Worm (Caenorhabditis elegans) whole organism, mixed stage, embryonic: ENCODE data around the gene swd-2.1.

Experiments used
- M03D4.4 ChIP-seq: sonication (generic microtip); optimal IDR thresholded peaks from 2 replicates; lab custom pipeline; 2017; ENCODE audit warnings: mild to moderate bottlenecking, missing genetic modification characterization, missing compliant biosample characterization
- bed-3 ChIP-seq: fragments of 200-800 bp; sonication (Bioruptor generic); optimal IDR thresholded peaks from 3 replicates; lab custom pipeline; 2018; ENCODE audit warnings: mild to moderate bottlenecking, missing genetic modification characterization, moderate library complexity, missing compliant biosample characterization
- blmp-1 ChIP-seq: fragments of 150-350 bp; optimal IDR thresholded peaks from 2 replicates; lab custom pipeline; 2014; ENCODE audit warnings: missing biosample characterization, missing genetic modification characterization
- ceh-39 ChIP-seq: fragments of 150-350 bp; optimal IDR thresholded peaks from 2 replicates; lab custom pipeline; 2014; ENCODE audit warnings: missing biosample characterization, missing genetic modification characterization
- ceh-43 ChIP-seq: fragments of 200-800 bp; sonication (Bioruptor generic); optimal IDR thresholded peaks from 2 replicates; lab custom pipeline; 2018; ENCODE audit warnings: mild to moderate bottlenecking, missing genetic modification characterization, moderate library complexity, missing compliant biosample characterization
- ceh-83 ChIP-seq: fragments of 200-800 bp; sonication (Bioruptor generic); optimal IDR thresholded peaks from 2 replicates; lab custom pipeline; 2018; ENCODE audit warnings: mild to moderate bottlenecking, missing genetic modification characterization, missing compliant biosample characterization
- ces-1 ChIP-seq: fragments of 150-350 bp; optimal IDR thresholded peaks from 2 replicates; lab custom pipeline; 2014; ENCODE audit warnings: missing biosample characterization, missing genetic modification reagents, missing genetic modification characterization
- cnd-1 ChIP-seq: fragments of 200-800 bp; sonication (Bioruptor generic); optimal IDR thresholded peaks from 2 replicates; lab custom pipeline; 2018; ENCODE audit warnings: mild to moderate bottlenecking, missing genetic modification characterization, missing compliant biosample characterization
- drap-1 ChIP-seq: fragments of 200-800 bp; sonication (Bioruptor generic); optimal IDR thresholded peaks from 3 replicates; lab custom pipeline; 2018; ENCODE audit warnings: mild to moderate bottlenecking, missing genetic modification characterization, missing compliant biosample characterization
- elt-3 ChIP-seq: fragments of 150-350 bp; optimal IDR thresholded peaks from 2 replicates; lab custom pipeline; 2014; ENCODE audit warnings: missing biosample characterization, missing genetic modification characterization
- flh-1 ChIP-seq: fragments of 200-800 bp; sonication (Bioruptor generic); optimal IDR thresholded peaks from 2 replicates; lab custom pipeline; 2018; ENCODE audit warnings: mild to moderate bottlenecking, missing genetic modification characterization, moderate library complexity, missing compliant biosample characterization
- hlh-1 ChIP-seq: fragments of 150-350 bp; optimal IDR thresholded peaks from 2 replicates; lab custom pipeline; 2014; ENCODE audit warnings: missing biosample characterization, missing genetic modification reagents, missing genetic modification characterization
- lin-13 ChIP-seq: fragments of 150-350 bp; optimal IDR thresholded peaks from 2 replicates; lab custom pipeline; 2014; ENCODE audit warnings: missing biosample characterization, missing genetic modification characterization
- lin-32 ChIP-seq: fragments of 200-800 bp; sonication (Bioruptor generic); optimal IDR thresholded peaks from 2 replicates; lab custom pipeline; 2018; ENCODE audit warnings: mild to moderate bottlenecking, missing genetic modification characterization, missing compliant biosample characterization
- lsy-2 ChIP-seq: fragments of 150-350 bp; optimal IDR thresholded peaks from 2 replicates; lab custom pipeline; 2014; ENCODE audit warnings: missing biosample characterization, missing genetic modification characterization
- mab-5 ChIP-seq: fragments of 150-350 bp; optimal IDR thresholded peaks from 2 replicates; lab custom pipeline; 2014; ENCODE audit warnings: missing biosample characterization, missing genetic modification characterization
- mep-1 ChIP-seq: fragments of 150-350 bp; optimal IDR thresholded peaks from 2 replicates; lab custom pipeline; 2017; ENCODE audit warnings: missing biosample characterization, missing genetic modification reagents, missing genetic modification characterization, inconsistent platforms
- mls-2 ChIP-seq: sonication (generic microtip); optimal IDR thresholded peaks from 2 replicates; lab custom pipeline; 2016; ENCODE audit warnings: mild to moderate bottlenecking, missing genetic modification characterization, moderate library complexity, missing compliant biosample characterization
- nhr-12 ChIP-seq: fragments of 150-350 bp; optimal IDR thresholded peaks from 2 replicates; lab custom pipeline; 2014; ENCODE audit warnings: missing biosample characterization, missing genetic modification characterization
- nhr-2 ChIP-seq: fragments of 150-350 bp; optimal IDR thresholded peaks from 2 replicates; lab custom pipeline; 2014; ENCODE audit warnings: missing biosample characterization, missing genetic modification characterization
- nhr-237 ChIP-seq: fragments of 150-350 bp; optimal IDR thresholded peaks from 2 replicates; lab custom pipeline; 2014; ENCODE audit warnings: missing biosample characterization, missing genetic modification characterization
- nhr-76 ChIP-seq: sonication (generic microtip); optimal IDR thresholded peaks from 2 replicates; lab custom pipeline; 2017; ENCODE audit warnings: missing biosample characterization, missing genetic modification characterization
- pha-4 ChIP-seq: fragments of 150-350 bp; optimal IDR thresholded peaks from 2 replicates; lab custom pipeline; 2018; ENCODE audit warnings: missing biosample characterization, missing genetic modification reagents, missing genetic modification characterization
- sptf-1 ChIP-seq: sonication (generic microtip); optimal IDR thresholded peaks from 2 replicates; lab custom pipeline; 2017; ENCODE audit warnings: mild to moderate bottlenecking, missing genetic modification characterization, moderate library complexity, missing compliant biosample characterization
- tbx-8 ChIP-seq: fragments of 200-800 bp; sonication (Bioruptor generic); optimal IDR thresholded peaks from 2 replicates; lab custom pipeline; 2018; ENCODE audit warnings: mild to moderate bottlenecking, missing genetic modification characterization, moderate library complexity, missing compliant biosample characterization
- unc-120 ChIP-seq: sonication (generic microtip); optimal IDR thresholded peaks from 2 replicates; lab custom pipeline; 2017; ENCODE audit warnings: missing genetic modification characterization, missing compliant biosample characterization; ENCODE audit not compliant: poor library complexity, severe bottlenecking
- unc-39 ChIP-seq: fragments of 150-350 bp; optimal IDR thresholded peaks from 2 replicates; lab custom pipeline; 2014; ENCODE audit warnings: missing biosample characterization, missing genetic modification characterization
- unc-62 ChIP-seq: fragments of 150-350 bp; optimal IDR thresholded peaks from 2 replicates; lab custom pipeline; 2014; ENCODE audit warnings: missing biosample characterization, missing genetic modification reagents, missing genetic modification characterization
- zip-8 ChIP-seq: fragments of 150-350 bp; optimal IDR thresholded peaks from 2 replicates; lab custom pipeline; 2014; ENCODE audit warnings: missing biosample characterization, missing genetic modification characterization
- ztf-11 ChIP-seq: fragments of 150-350 bp; optimal IDR thresholded peaks from 2 replicates; lab custom pipeline; 2014; ENCODE audit warnings: missing biosample characterization, missing genetic modification characterization

Gene swd-2.1

ce11 chrIV:7754114-7754513 lies 21.7 kb upstream of the swd-2.1 start:
- TF ChIP-seq lin-13 (tag; lab: Kevin White, UChicago) = no peak
- TF ChIP-seq M03D4.4 = no peak
- TF ChIP-seq flh-1 (GFP tag; lab: Kevin White, UChicago) = no peak
- no peak for TF ChIP-seq elt-3
- TF ChIP-seq cnd-1 = no peak

- TF ChIP-seq drap-1 (GFP tag; lab: Kevin White, UChicago) = no peak
- TF ChIP-seq zip-8 = peak; percentile 57
Observed at ce11 chrIV:7757245-7757644, 18.6 kb upstream of the swd-2.1 start, which contains the start of gene C46A5.4. Gene C46A5.4 (minus strand): TSS chrIV:7757345.

DNA sequence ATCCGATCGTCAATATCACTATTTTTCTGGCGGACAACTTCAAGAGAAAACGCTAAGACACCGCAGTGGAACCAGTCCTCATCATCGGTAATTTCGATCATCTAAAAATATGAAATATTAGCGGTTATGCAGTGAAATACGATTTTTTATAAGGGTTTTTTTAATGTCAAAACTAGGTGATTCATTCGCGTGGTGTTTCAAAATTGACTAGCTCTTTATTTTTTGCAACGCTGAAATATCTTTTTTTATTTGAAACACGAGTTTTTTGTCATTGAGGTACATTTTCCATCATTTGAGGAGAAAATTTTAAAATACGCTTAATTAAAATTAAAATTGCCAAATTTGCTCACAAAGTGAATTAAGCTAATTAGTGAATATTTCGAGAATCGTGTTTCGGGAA lies 16.3 kb upstream of the swd-2.1 start, which contains the start of gene dsb-3:
dsb-3 (minus strand) TSS at position 101 of the 400 bp plus-strand sequence.
- no peak for TF ChIP-seq unc-120 (tag; lab: Kevin White, UChicago)
- no peak for TF ChIP-seq nhr-76
- TF ChIP-seq ztf-11 (tag; lab: Kevin White, UChicago) = no peak
- no peak for TF ChIP-seq M03D4.4
- no peak for TF ChIP-seq mep-1 (tag; lab: Kevin White, UChicago)
- no peak for TF ChIP-seq ceh-83
- TF ChIP-seq ceh-39 = no peak
- no peak for TF ChIP-seq unc-39 (tag; lab: Kevin White, UChicago)
- TF ChIP-seq lin-13 (tag; lab: Kevin White, UChicago) = no peak
- no peak for TF ChIP-seq mab-5 (tag; lab: Kevin White, UChicago)

DNA sequence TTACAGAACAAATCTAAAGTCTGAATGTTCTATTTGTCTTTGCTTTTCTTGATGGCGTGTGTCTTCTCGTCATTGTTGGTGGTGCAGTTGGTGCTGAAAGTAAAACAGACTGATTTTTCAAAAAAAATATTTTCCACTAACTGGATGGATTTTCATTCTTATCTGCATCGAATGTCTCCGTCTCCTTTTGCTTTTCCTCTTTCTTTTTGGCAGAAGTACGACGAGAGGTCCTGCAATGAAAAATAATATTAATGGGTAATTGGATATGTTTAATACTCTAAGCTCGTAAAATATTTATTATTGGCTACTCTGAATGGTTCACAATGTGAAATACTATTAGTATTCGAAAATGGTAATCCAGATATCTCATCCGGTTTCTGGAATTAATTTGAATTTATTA lies 15.7 kb upstream of the swd-2.1 start, which contains the start of gene del-7:
del-7 (plus strand) TSS at position 301 of the 400 bp plus-strand sequence.
- TF ChIP-seq nhr-2 (tag; lab: Kevin White, UChicago) = no peak
- TF ChIP-seq lin-13 (tag; lab: Kevin White, UChicago) = no peak
- TF ChIP-seq blmp-1 (tag; lab: Kevin White, UChicago) = no peak
- TF ChIP-seq lin-32 (GFP tag; lab: Kevin White, UChicago) = no peak
- no peak for TF ChIP-seq pha-4 (tag; lab: Kevin White, UChicago)
- TF ChIP-seq ces-1 (GFP tag; lab: Kevin White, UChicago) = no peak
- TF ChIP-seq ztf-11 (tag; lab: Kevin White, UChicago) = no peak
- TF ChIP-seq cnd-1 = no peak
- TF ChIP-seq bed-3 = no peak
- TF ChIP-seq mls-2 (tag; lab: Kevin White, UChicago) = no peak
- no peak for TF ChIP-seq ceh-83
- no peak for TF ChIP-seq elt-3
- TF ChIP-seq lsy-2 (tag; lab: Kevin White, UChicago) = no peak
- no peak for TF ChIP-seq nhr-12 (tag; lab: Kevin White, UChicago)
- TF ChIP-seq sptf-1 (tag; lab: Kevin White, UChicago) = no peak

- no peak for TF ChIP-seq ces-1 (GFP tag; lab: Kevin White, UChicago)
- no peak for TF ChIP-seq drap-1 (GFP tag; lab: Kevin White, UChicago)
- no peak for TF ChIP-seq ceh-43 (GFP tag; lab: Kevin White, UChicago)
- TF ChIP-seq sptf-1 (tag; lab: Kevin White, UChicago) = no peak
- no peak for TF ChIP-seq nhr-2 (tag; lab: Kevin White, UChicago)
- no peak for TF ChIP-seq ceh-39
- TF ChIP-seq bed-3 = no peak
Observed at ce11 chrIV:7763748-7764147, 12.1 kb upstream of the swd-2.1 start, which contains the start of the genes C46A5.6 and C46A5.1. Gene C46A5.6 (minus strand): TSS chrIV:7763848. Gene C46A5.1 (plus strand): TSS chrIV:7763931.

DNA sequence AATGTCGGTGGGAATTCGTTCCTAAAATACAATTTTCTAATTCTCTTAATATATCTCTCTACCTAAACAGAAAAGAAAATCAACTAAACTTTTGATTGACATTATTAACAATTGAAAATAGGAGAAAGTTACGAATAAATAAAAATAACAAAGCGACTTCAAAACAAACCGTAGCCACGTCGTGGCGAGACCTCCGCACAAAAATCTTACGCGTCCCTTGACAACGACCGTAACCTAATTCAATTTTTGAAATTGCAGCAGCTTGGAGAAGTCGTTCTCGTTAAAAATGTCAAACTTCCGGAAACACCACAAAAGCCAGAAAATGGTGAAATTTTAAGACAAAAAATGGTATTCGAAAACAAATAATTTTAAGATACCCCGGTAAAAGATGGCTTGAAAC lies 11.5 kb upstream of the swd-2.1 start:
- TF ChIP-seq nhr-2 (tag; lab: Kevin White, UChicago) = no peak

DNA sequence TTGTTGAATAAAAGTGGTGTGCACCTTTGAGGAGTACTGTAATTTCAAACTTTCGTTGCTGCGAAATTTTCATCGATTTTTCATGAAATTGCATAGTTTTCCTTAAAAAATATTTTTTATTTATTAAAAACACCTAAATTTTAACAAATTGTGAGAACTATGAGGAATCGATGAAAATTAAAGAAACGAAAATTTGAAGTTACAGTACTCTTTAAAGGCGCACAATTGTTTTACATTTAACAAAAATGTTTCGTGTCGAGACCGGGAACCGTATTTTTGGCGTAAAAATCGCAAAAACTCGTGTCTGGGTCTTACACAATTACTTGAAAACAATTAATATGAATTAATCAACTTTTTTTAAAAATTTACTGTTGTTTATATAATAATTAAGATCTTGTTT lies 5.7 kb upstream of the swd-2.1 start, which contains the start of gene rdl-1:
rdl-1 (minus strand) TSS at position 101 of the 400 bp plus-strand sequence.
- TF ChIP-seq bed-3 (no peak), lin-13 (tag; lab: Kevin White, UChicago) (no peak), cnd-1 (no peak), mab-5 (tag; lab: Kevin White, UChicago) (no peak), nhr-12 (tag; lab: Kevin White, UChicago) (no peak), unc-62 (GFP tag; lab: Kevin White, UChicago) (no peak), M03D4.4 (no peak), sptf-1 (tag; lab: Kevin White, UChicago) (no peak), nhr-237 (tag; lab: Kevin White, UChicago) (no peak), hlh-1 (no peak), tbx-8 (GFP tag; lab: Kevin White, UChicago) (no peak), pha-4 (tag; lab: Kevin White, UChicago) (no peak)
